Worm (Caenorhabditis elegans): Measurements from ENCODE around the gene dnc-3.

DNA sequence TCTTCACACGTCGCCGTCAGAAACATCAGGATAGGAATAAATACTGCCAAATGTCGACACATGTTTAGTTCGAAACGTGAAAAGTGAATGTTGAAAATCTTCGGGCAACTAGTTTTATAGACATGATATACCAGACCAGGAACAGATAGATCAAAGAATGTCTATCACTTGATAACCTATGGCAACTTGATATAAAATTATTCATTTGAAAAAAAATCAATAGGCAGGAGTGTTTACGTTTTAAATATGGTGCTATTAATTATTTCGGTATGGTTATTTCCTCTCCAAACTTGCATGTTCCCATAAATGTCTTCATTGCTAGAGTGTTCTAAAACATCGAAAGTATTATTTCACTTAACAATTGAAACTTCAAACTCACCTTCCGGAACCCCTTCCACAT is 8.0 kb downstream of the dnc-3 start, which contains the start of gene W10G11.2:
- TF ChIP-seq med-1 (GFP tag; optimal IDR thresholded peaks at IDR 0.05; ENCODE audit: insufficient read depth): no peak
- no peak for TF ChIP-seq tab-1 (GFP tag; IDR thresholded peaks at IDR 0.05)
- TF ChIP-seq klf-2 (GFP tag; conservative IDR thresholded peaks at IDR 0.05): no peak
- TF ChIP-seq cog-1 (tag; optimal IDR thresholded peaks at IDR 0.05): no peak

Data from whole organism, midembryonic.